Worm (Caenorhabditis elegans): Measurements from ENCODE around the gene R102.6.
"Not testable (repeated sequence)": the region's sequence is repeated elsewhere in the genome, so short reads cannot be mapped to it uniquely, and the experiment has no call there.

Gene R102.6

DNA sequence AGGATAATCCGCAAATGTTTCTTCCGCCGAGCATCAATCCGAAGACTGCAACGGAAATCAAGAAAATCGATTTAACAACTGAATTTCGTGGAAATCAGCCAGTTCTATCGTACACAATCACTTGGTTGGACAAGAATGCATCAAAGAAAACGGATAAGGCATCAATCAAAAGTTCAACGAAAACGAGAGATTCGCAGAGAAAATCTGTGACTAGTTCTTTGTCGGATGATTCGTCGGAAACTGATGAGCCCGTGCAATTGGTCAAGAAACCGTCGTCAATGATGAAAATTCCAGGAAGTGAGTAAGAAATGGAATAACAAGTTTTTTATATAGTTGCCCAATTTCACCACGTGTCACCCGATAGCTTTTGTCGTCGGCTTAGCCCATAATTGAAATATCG lies at the start of gene R102.6:
Gene R102.6, minus strand, starts transcription at position 101 of the 400 bp plus-strand sequence.
- no peak for TF ChIP-seq unc-62 (GFP tag; optimal IDR thresholded peaks at IDR 0.05)

DNA sequence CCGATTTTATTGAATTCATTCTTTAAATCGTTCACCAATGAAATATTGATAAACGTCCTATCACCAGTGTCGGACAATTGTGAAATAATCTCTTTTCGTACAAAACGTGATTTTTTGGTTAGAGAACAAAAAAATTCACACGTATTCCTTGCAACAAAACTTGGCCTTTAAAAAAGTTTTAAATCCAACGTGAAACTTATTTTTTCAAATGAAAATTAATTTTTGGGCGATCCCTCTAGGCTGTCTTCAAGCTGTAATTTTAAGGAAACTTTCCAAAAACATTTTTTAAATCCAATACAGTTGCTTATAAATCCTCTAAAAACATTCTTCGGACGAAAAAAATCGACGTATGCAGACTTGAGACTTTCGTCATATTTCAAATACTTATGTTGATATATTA lies 48.7 kb upstream of the R102.6 start, which contains the start of gene T25B9.5:
Gene T25B9.5, minus strand, starts transcription at position 101 of the 400 bp plus-strand sequence.
- TF ChIP-seq unc-62 (GFP tag; optimal IDR thresholded peaks at IDR 0.05): no peak

ce11 chrIV:10751740-10752139 lies 45.8 kb upstream of the R102.6 start, which contains the start of gene T25B9.2:
T25B9.2 (minus strand) TSS chrIV:10751840.
- not testable (repeated sequence) for TF ChIP-seq unc-62 (GFP tag; optimal IDR thresholded peaks at IDR 0.05)

DNA sequence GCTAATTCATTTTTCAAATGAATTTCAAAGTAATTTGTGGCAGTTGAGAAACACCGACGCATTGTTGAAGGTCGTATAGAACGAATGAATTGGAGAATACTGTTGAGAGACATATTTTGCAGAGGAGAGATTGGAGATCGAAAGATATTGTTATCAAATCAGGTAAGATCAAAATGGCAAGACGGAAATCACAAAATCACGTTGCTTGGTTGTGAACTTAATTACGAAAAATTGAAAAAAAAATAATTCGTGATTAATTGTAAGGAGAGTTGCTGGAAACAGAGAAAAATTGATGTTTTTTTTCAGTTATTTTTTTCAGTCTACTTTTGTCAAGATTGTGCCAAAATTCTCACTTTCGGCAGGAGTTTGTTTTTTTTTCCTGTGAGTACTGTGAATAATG lies 44.1 kb upstream of the R102.6 start, which contains the start of gene T25B9.1:
Gene T25B9.1, minus strand, starts transcription at position 101 of the 400 bp plus-strand sequence.
- TF ChIP-seq unc-62 (GFP tag; optimal IDR thresholded peaks at IDR 0.05): no peak

ce11 chrIV:10745332-10745731 lies 39.3 kb upstream of the R102.6 start:
- TF ChIP-seq unc-62 (GFP tag; optimal IDR thresholded peaks at IDR 0.05): no peak

ce11 chrIV:10744475-10744874 lies 38.5 kb upstream of the R102.6 start, which contains the start of gene T25B9.3:
T25B9.3 (plus strand) TSS chrIV:10744775.
- TF ChIP-seq unc-62 (GFP tag; optimal IDR thresholded peaks at IDR 0.05): no peak

DNA sequence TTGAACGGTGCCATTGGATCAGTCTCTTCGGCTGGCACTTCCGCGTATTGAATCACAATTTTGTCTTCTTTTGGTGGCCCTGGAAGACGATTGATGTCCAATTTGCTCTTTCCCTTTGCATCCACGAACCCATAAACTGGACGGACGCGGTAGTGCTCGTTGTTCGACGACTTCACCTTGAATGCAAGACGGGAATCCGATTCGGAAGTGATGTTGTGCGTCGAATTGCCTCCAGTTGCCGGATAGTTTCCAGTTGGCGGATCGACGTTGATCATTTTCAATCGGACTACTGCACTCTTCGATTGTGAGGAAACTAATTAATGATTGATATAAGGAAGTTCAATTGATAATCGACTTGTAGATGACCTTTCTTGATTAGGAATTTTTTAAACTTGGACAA lies 32.3 kb upstream of the R102.6 start, which contains the start of gene ssp-34:
Gene ssp-34, minus strand, starts transcription at position 275 of the 400 bp plus-strand sequence.
- no peak for TF ChIP-seq unc-62 (GFP tag; optimal IDR thresholded peaks at IDR 0.05)

DNA sequence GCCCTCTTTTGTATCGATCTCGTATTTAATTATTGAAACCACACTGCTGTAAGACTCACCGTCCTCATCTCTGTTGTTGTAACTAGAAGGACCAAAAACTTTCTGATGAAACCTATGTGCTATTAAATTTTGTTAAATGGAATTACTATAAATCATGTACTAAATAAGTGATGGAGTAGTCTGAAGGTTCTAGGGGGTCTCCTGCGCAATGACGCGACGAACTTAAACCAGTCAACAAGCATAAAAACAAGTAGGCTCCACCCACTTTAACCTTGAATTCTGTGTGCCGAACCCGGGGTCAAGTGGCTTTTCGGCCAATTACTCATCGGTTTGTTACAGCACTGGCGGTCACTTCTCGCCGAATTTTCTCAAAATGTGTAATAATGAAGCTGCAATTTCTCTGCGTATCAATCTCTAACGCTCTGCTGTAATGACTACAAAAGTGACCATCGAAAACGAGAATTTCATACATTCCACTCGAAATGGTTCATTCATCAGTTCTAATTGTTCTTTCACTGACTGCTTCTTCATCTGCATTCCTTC lies 31.1 kb upstream of the R102.6 start, which contains the start of gene grl-21:
Gene grl-21, plus strand, starts transcription at position 464 of the 543 bp plus-strand sequence.
- TF ChIP-seq unc-62 (GFP tag; optimal IDR thresholded peaks at IDR 0.05): no peak

DNA sequence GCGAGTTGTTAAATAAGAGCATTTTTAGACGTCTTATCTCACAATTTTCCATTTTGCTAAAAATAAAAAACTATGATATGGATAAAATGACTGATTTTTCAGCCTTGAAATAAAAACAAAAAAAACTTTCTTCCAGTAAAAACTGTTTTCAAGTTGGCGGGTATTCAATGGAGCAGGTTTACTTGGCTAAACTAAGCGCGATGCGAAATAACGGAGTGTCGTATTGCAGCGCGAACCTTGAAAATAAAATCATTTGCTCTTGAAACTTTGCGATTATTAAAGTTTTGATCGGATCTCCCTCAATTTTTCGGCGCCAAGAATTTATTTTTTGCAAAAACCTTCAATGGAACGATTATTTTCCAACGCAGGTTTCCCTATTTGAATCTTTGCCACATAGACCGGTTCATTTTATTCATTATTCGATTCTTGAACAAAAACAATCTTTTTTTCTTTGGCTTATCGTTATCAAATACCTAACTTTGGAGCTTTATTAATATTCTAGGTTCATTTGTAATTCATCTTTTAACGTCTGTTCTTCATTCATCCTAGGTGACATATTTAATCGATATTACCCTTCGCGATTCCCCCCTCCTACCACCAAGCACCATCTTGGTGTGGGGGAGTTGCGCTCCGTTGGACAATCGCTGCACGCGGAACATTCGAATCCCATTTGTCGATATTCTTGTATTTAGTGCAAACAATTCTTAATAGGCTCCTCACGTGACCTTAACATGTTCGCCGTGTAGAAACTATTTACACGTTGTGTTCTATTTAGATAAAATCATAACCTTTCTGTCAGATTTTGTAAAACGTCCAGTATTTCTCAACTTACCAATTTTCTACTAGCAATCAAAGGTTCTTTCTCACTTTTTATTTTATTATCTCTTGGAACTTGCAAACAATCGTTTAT lies 28.8 kb upstream of the R102.6 start, which contains the start of the genes orc-5 and cyb-1:
Gene orc-5, minus strand, starts transcription at position 62 of the 910 bp plus-strand sequence.
Gene cyb-1, plus strand, starts transcription at position 690 of the 910 bp plus-strand sequence.
- no peak for TF ChIP-seq unc-62 (GFP tag; optimal IDR thresholded peaks at IDR 0.05)

- no peak for TF ChIP-seq unc-62 (GFP tag; optimal IDR thresholded peaks at IDR 0.05)
Measured at ce11 chrIV:10727734-10728133, 21.7 kb upstream of the R102.6 start, which contains the start of gene ZC168.2. ZC168.2 (plus strand) TSS chrIV:10728034.

ce11 chrIV:10718865-10719264 lies 12.9 kb upstream of the R102.6 start:
- TF ChIP-seq unc-62 (GFP tag; optimal IDR thresholded peaks at IDR 0.05): no peak

DNA sequence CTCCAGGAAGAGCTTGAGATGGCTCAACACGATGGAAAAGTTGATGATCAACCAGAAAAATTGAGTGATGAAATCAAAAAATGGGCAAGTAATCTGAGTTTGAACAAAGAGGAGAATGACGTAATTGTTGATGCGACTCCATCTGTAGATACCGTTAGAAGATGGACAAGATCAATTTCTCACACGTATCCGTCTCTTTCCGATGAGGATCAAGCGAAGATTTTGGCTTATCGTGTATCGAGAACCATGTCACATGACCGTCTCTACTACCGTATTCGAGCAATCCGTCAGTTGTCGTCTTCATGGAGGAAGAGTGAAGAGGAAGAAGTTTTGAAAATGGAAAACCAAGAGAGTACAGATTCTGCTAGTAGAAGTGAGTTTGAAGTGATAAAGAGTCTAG lies 12.1 kb upstream of the R102.6 start:
- no peak for TF ChIP-seq unc-62 (GFP tag; optimal IDR thresholded peaks at IDR 0.05)

DNA sequence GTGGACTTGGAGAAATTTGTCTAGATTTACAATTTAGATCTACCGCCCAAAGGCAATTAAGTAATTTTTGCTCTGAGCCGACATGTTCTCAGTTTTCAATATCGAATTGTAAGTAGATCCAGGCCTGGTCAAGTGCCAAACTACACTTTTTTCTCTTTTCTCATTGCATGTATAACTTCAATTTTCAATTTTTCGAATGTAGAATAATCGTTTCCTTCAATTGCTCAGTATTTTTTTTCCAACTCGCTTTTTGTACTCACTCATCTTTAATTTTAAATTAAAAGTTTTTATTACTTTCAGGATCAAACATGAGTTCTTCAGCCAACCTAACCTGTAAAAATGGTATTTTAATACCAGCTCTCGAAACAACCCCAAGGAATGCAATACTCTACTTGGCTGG lies 10.4 kb upstream of the R102.6 start, which contains the start of gene ncx-3:
Gene ncx-3, plus strand, starts transcription at position 301 of the 400 bp plus-strand sequence.
- TF ChIP-seq unc-62 (GFP tag; optimal IDR thresholded peaks at IDR 0.05): no peak

- TF ChIP-seq unc-62 (GFP tag; optimal IDR thresholded peaks at IDR 0.05): no peak
Measured at ce11 chrIV:10714594-10714993, 8.6 kb upstream of the R102.6 start.

- TF ChIP-seq unc-62 (GFP tag; optimal IDR thresholded peaks at IDR 0.05): no peak
Measured at ce11 chrIV:10711729-10712128, 5.7 kb upstream of the R102.6 start, which contains the start of gene glb-21. glb-21 (minus strand) TSS chrIV:10711794.

- TF ChIP-seq unc-62 (GFP tag; optimal IDR thresholded peaks at IDR 0.05): no peak
Measured at ce11 chrIV:10705176-10705575, 814 bp downstream of the R102.6 start, which contains the start of gene R102.10. R102.10 (plus strand) TSS chrIV:10705476.
